Fruit fly (Drosophila melanogaster): Measurements from ENCODE around the gene PNKP.
A peak's percentile ranks its signal among the peaks of the same experiment; 100 is the strongest.

Gene PNKP

DNA sequence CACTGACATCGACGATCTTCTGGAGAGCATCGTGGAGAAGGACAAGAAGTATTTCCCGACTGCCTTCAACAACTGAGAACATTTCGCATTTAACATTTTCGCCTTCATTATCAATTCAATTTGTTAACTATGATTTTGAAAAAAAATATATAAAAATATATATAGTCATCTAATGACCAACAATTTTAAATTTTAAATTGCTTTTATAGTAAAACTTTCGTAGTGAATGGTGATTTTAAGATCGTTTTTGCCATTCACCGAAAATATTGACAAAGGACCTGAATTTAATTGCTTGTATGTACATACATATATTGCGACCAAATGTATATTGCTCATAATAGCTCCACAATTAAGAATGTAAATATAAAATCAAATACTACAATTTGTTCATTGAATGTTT is 4.0 kb upstream of the PNKP start, which contains the start of gene CG7352:
TSS of gene CG7352 (plus strand) at position 301 of the 400 bp plus-strand sequence.
- TF ChIP-seq noc (tag; optimal IDR thresholded peaks at IDR 0.05) = no peak

- no peak for TF ChIP-seq noc (tag; optimal IDR thresholded peaks at IDR 0.05)
These were observed 858 bp upstream of the PNKP start, which contains the start of gene DppIII for dm6 chr3R:8344174-8344573. TSS of gene DppIII (plus strand) at chr3R:8344400.

DNA sequence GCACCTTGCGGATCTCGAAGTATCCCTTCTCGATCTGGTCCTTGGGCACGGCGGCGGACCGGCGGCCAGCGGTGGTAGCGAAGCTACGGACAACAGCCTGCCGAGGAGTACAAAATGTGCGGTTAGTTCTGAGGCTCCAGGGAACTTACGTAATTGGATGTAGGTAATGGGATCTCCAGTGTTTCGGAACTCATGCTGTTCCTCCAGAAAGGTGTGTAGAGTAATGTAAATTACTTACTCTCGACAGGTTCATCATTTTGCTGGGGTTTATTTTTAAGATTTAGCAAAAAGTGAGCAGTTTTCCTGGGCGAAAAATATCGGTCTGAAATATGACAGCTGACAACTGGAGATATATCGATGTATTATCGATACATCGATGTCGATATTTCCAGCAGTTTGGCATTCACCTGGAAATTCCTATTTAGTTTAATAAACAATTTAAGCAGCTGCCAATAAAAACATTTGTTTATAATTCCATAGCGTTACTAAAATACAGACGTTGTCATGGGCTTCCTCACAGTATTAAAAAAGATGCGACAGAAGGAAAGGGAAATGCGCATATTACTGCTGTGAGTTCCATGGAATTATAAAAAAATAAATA is 2.5 kb downstream of the PNKP start, which contains the start of the genes COX7A and Arl2:
TSS of gene COX7A (minus strand) at position 369 of the 601 bp plus-strand sequence.
TSS of gene Arl2 (plus strand) at position 426 of the 601 bp plus-strand sequence.
- TF ChIP-seq noc (tag; optimal IDR thresholded peaks at IDR 0.05) = peak; percentile 17

dm6 chr3R:8336012-8336567 is 7.2 kb downstream of the PNKP start:
- TF ChIP-seq noc (tag; optimal IDR thresholded peaks at IDR 0.05) = no peak

DNA sequence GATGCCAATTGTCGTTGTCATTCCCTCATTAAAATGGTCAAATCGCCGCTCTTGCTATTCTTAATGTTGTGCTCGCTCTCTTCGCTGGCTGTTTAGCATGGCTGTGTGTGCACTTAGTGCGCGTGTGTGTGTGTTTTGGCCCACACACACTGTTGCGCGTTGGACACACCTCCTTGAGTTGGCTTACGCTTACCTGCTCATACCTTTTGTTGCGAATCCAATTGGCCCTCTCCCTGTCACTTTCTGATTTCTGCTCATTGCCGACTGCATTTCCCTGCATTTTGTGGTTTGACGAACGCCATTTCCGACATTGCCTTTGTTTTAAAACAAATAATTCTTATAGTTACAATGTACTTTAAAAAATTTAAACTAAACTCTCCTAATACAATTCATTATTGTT is 8.3 kb downstream of the PNKP start:
- TF ChIP-seq noc (tag; optimal IDR thresholded peaks at IDR 0.05) = no peak

DNA sequence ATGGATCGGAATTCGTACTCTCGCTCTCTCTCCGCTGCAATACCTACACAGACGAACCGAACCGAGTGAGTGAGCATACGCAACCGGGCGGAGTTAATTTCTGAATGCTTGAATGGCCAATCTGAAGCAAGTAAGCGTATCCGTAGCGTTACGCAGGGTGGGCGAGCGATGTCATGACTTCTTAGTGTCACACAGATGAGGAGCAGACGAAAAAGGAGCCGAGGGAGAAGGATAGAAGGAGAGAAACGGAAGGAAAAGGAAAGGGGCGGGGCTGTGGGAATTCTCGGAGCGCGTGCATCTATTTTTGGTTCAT is 8.9 kb downstream of the PNKP start:
- TF ChIP-seq noc (tag; optimal IDR thresholded peaks at IDR 0.05) = no peak

DNA sequence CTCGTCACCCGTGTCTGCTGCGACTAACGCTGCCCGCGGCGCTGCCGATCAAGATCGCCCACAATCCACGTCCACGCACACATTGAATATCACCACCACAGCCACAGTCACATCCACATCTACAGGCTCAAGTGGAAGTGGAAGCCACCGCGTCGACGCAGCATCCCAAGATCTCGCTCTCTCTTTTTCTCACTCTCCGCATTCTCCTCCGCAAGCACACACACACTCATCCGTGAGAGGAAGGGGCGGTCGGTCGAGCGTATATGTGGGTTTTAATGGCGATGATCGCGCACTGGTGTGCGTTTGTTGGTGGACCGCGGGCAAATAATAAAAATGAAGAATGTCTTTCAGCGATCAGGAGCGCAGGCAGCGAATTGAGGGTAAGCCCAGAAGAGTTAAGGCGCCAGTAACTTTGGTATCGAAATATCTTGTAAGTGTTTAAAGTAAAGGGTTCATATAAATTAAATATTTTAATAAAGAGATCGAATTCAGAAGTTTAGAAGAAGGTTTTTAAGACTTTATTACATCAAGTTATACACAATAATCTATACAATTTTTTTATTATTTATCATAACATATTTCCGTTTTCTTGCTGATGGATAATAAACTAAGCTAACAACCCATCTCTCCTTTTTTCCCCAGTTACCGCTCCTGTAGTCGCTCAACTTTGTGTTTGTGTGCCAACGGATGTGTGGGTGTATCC is 9.4 kb downstream of the PNKP start, which contains the start of gene Poxm:
TSS of gene Poxm (minus strand) at position 25 of the 703 bp plus-strand sequence.
- TF ChIP-seq noc (tag; optimal IDR thresholded peaks at IDR 0.05) = no peak

DNA sequence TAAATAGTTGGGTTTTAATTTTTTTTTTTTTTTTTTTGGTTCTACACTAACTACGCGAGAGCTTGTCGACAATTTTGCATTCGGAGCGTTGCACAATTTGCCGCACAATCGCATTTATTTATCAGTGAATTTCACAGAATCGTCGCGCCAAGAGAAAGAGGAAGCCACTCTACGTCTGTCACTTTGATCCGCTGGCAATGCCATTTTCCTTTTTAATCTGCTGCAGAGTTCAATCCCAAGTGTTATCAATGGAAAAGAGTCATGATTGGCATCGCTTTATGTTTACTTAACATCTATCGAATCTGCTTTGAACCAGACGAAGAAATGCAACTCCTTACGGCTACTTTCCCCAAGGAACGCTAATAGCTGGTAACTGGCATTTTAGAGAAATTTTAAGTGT is 13.7 kb downstream of the PNKP start:
- TF ChIP-seq noc (tag; optimal IDR thresholded peaks at IDR 0.05) = no peak

- no peak for TF ChIP-seq noc (tag; optimal IDR thresholded peaks at IDR 0.05)
These were observed 15.1 kb downstream of the PNKP start for dm6 chr3R:8327967-8328789.

DNA sequence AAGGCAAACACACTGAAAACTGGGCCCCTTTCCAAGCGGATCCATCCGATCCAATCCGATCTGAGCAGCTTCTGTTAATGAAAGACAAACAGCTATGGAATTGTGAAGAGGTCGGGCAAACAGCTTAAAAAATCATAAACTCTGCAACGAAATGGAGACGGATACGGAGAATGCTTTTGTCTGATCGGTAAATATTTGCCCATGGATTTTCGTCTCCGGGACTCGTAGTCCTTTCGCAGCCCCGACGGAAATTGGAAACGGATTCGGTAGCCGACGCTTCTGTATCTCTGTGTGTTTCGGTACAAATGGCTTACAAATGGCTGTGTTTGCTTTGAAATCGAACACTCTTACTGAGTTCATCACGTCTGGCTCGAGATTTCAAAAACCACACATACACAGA is 16.4 kb downstream of the PNKP start:
- TF ChIP-seq noc (tag; optimal IDR thresholded peaks at IDR 0.05) = no peak

- TF ChIP-seq noc (tag; optimal IDR thresholded peaks at IDR 0.05) = no peak
These were observed 19.3 kb downstream of the PNKP start, which contains the start of gene CG7443 for dm6 chr3R:8324016-8324415. TSS of gene CG7443 (plus strand) at chr3R:8324316.

DNA sequence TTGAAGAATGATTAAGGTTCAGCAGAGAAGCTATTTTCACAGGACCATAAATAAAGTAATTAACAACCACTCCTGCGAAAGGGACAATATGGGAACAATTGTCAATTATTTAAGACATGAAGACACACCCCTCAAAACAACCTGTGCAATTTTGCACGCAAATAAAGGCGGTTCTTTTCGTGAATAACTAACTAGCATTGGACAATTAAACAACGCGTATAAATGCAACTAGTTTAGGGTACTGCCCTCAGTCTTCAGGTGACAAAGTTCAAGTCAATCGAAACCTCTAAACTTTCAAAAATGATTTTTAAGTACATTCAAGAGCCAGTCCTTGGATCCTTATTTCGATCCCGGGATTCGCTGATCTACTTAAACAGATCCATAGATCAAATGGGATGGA is 21.9 kb downstream of the PNKP start, which contains the start of gene Or85a:
TSS of gene Or85a (plus strand) at position 301 of the 400 bp plus-strand sequence.
- no peak for TF ChIP-seq noc (tag; optimal IDR thresholded peaks at IDR 0.05)

dm6 chr3R:8317709-8318335 is 25.5 kb downstream of the PNKP start:
- TF ChIP-seq noc (tag; optimal IDR thresholded peaks at IDR 0.05) = no peak

DNA sequence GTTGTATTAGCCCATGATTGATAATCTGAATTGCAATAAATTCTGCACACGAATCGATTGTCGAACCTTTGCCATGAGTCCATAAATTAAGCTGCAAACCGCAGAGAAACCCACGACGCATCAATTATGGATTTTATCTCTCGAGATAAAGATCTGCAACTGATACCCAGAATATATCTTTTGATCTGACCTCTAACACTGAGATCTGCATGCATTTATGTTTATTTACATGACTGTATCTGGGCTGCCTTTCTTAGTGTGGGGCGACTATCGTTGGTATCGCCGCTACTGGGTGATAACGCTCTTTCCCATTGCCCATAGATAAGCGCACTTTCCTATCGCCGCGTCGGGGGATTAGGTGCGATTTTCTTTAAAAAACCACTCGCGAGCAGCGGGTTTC is 26.1 kb downstream of the PNKP start, which contains the start of gene Ctr1B:
TSS of gene Ctr1B (plus strand) at position 398 of the 400 bp plus-strand sequence.
- TF ChIP-seq noc (tag; optimal IDR thresholded peaks at IDR 0.05) = peak; percentile 44

DNA sequence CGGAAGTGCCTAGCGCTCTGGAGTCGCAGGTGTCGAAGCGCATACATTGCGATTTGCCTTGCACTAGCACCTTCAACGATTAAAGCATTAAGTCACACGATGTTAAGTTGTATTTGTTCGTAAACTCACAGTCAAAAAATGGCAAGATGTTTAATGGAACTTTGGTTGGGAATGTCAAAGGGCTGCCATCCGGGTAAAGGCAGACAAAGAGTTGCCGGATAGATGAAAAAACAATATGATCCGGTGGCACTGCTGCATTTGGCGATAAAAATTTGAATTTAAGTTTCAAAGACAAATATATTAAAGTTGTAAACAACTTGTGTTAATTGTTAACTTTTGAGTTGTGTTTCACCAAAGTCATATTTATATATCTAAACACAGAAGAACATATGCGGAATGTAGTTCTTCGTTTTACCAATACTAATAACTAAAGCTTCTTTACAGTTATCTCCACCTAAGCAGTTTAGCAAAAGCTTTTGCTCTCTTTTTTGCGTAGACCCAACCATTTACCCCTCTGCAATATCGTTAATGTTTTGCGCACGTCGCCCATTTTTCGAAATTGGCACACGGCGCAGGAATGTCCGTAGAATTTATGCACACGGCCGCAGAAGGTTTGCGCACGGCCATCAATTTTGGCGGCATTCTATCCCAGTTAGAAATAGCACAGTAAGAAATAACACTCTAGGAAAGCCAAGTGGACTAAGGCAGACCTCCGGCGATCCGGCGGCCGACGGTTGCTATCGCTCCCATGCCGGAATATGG is 26.8 kb downstream of the PNKP start, which contains the start of gene Coq2:
TSS of gene Coq2 (minus strand) at position 200 of the 762 bp plus-strand sequence.
- TF ChIP-seq noc (tag; optimal IDR thresholded peaks at IDR 0.05) = no peak
